Fruit fly (Drosophila melanogaster): Measurements from ENCODE around the gene Hmgcr.

Gene Hmgcr

dm6 chr3R:23730472-23730801 lies 2.7 kb upstream of the Hmgcr start (continued):
- TF ChIP-seq CG8281 (tag; optimal IDR thresholded peaks at IDR 0.05) = no peak
- TF ChIP-seq Dll (GFP tag; IDR thresholded peaks at IDR 0.05; ENCODE audit: partially characterized antibody) = 0 out of 4 replicates have a peak, but pooled peaks have one; percentile 1

- no peak for TF ChIP-seq TFAM (GFP tag; optimal IDR thresholded peaks at IDR 0.05)
These were observed 591 bp upstream of the Hmgcr start for dm6 chr3R:23732533-23732932.

- TF ChIP-seq HHEX (GFP tag; optimal IDR thresholded peaks at IDR 0.05) = no peak
- no peak for TF ChIP-seq dan (GFP tag; IDR thresholded peaks at IDR 0.05)
- no peak for TF ChIP-seq Hr51 (GFP tag; optimal IDR thresholded peaks at IDR 0.05)
- peak; percentile 51 for TF ChIP-seq Elba2 (GFP tag; optimal IDR thresholded peaks at IDR 0.05)
- TF ChIP-seq CG12769 (tag; optimal IDR thresholded peaks at IDR 0.05) = peak; percentile 24
- TF ChIP-seq insv (GFP tag; optimal IDR thresholded peaks at IDR 0.05) = peak in 1 of 2 experiments; percentile 54
- peak; percentile 32; the same call in 1 of the 3 replicates for TF ChIP-seq gce (GFP tag; IDR thresholded peaks at IDR 0.05)
- TF ChIP-seq Blimp-1 (GFP tag; optimal IDR thresholded peaks at IDR 0.05) = peak; percentile 68
- peak in 1 of 2 experiments; percentile 91 for TF ChIP-seq Pdp1 (GFP tag; optimal IDR thresholded peaks at IDR 0.05)
- no peak for TF ChIP-seq CG12299 (tag; optimal IDR thresholded peaks at IDR 0.05)
- no peak for TF ChIP-seq Taf1 (GFP tag; IDR thresholded peaks at IDR 0.05)
- no peak for TF ChIP-seq Fer2 (tag; optimal IDR thresholded peaks at IDR 0.05)
- TF ChIP-seq hb (GFP tag; IDR thresholded peaks at IDR 0.05; ENCODE audit: partially characterized antibody) = no peak
- 0 out of 3 replicates have a peak, but pooled peaks have one; percentile 22 for TF ChIP-seq CG2199 (GFP tag; IDR thresholded peaks at IDR 0.05)
- TF ChIP-seq Ravus (GFP tag; IDR thresholded peaks at IDR 0.05) = no peak
- TF ChIP-seq h (optimal IDR thresholded peaks at IDR 0.05) = no peak
- TF ChIP-seq CG8359 (GFP tag; optimal IDR thresholded peaks at IDR 0.05; ENCODE audit: borderline replicate concordance) = peak; percentile 16
- TF ChIP-seq row (GFP tag; IDR thresholded peaks at IDR 0.05) = no peak
- peak; percentile 18 for TF ChIP-seq Med (GFP tag)
- TF ChIP-seq CG10267 (tag; optimal IDR thresholded peaks at IDR 0.05) = no peak
- TF ChIP-seq Dfd (GFP tag; optimal IDR thresholded peaks at IDR 0.05) = no peak
These were observed 647 bp downstream of the Hmgcr start for dm6 chr3R:23733771-23734170.

dm6 chr3R:23734573-23735404 lies 1.7 kb downstream of the Hmgcr start:
- no peak for TF ChIP-seq CG6791 (GFP tag; IDR thresholded peaks at IDR 0.05; ENCODE audit: partially characterized antibody)
- TF ChIP-seq CG2199 (GFP tag; IDR thresholded peaks at IDR 0.05) = 0 out of 3 replicates have a peak, but pooled peaks have one; percentile 63
- TF ChIP-seq GATAe (GFP tag; conservative IDR thresholded peaks at IDR 0.05) = no peak
- TF ChIP-seq Ptx1 (GFP tag; IDR thresholded peaks at IDR 0.05) = no peak
- peak in 1 of 2 experiments; percentile 7 for TF ChIP-seq bsh (GFP tag; optimal IDR thresholded peaks at IDR 0.05)
- TF ChIP-seq nerfin-2 (GFP tag; IDR thresholded peaks at IDR 0.05; ENCODE audit: partially characterized antibody) = no peak
- peak; percentile 73 for TF ChIP-seq dmrt99B (tag; optimal IDR thresholded peaks at IDR 0.05)
- TF ChIP-seq sens (GFP tag) = peak; percentile 75
- TF ChIP-seq ATbp (GFP tag; optimal IDR thresholded peaks at IDR 0.05) = peak; percentile 40
- TF ChIP-seq E2f1 (GFP tag; IDR thresholded peaks at IDR 0.05) = no peak
- 0 out of 3 replicates have a peak, but pooled peaks have one; percentile 11 for TF ChIP-seq Optix (GFP tag; IDR thresholded peaks at IDR 0.05)
- TF ChIP-seq CG7556 (GFP tag; optimal IDR thresholded peaks at IDR 0.05) = peak; percentile 1
- peak; percentile 25 for TF ChIP-seq sqz (GFP tag; optimal IDR thresholded peaks at IDR 0.05)
- peak; percentile 23 for TF ChIP-seq unpg (GFP tag; optimal IDR thresholded peaks at IDR 0.05)
- no peak for TF ChIP-seq Dll (GFP tag; IDR thresholded peaks at IDR 0.05; ENCODE audit: partially characterized antibody)
- TF ChIP-seq CG11695 (GFP tag; IDR thresholded peaks at IDR 0.05) = peak; percentile 13; the same call in 1 of the 3 replicates
- no peak for TF ChIP-seq lov (optimal IDR thresholded peaks at IDR 0.05)
- TF ChIP-seq lov (GFP tag; IDR thresholded peaks at IDR 0.05) = no peak
- peak; percentile 14 for TF ChIP-seq CG7839 (tag; optimal IDR thresholded peaks at IDR 0.05)
- TF ChIP-seq Hsf (GFP tag; optimal IDR thresholded peaks at IDR 0.05) = peak; percentile 24
- TF ChIP-seq CG31441 (GFP tag; IDR thresholded peaks at IDR 0.05) = 0 out of 2 replicates have a peak, but pooled peaks have one; percentile 24
- TF ChIP-seq CG30403 (GFP tag; optimal IDR thresholded peaks at IDR 0.05) = peak; percentile 15
